Worm (Caenorhabditis elegans): ENCODE results near the gene cest-34.

cest-34 gene

ce11 chrV:6710462-6710861, 33.9 kb downstream of the cest-34 start, which contains the start of gene sna-1:
TSS of gene sna-1 (minus strand) at chrV:6710679.
- TF ChIP-seq efl-1 (optimal IDR thresholded peaks at IDR 0.05) = peak in 1 of 2 experiments; percentile 6
- peak; percentile 4 to 66 for TF ChIP-seq efl-1 (GFP tag; optimal IDR thresholded peaks at IDR 0.05 in 1 of 2)
- no peak for TF ChIP-seq unc-30 (tag; optimal IDR thresholded peaks at IDR 0.05)
- TF ChIP-seq C16A3.4 (tag; optimal IDR thresholded peaks at IDR 0.05) = no peak
- no peak for TF ChIP-seq ceh-90 (tag; optimal IDR thresholded peaks at IDR 0.05)
- TF ChIP-seq dpl-1 (GFP tag; optimal IDR thresholded peaks at IDR 0.05) = peak in 1 of 3 experiments; percentile 24
- TF ChIP-seq snu-23 (GFP tag; optimal IDR thresholded peaks at IDR 0.05) = peak; percentile 7
- TF ChIP-seq blmp-1 (tag; optimal IDR thresholded peaks at IDR 0.05) = no peak
- TF ChIP-seq lsy-2 (tag; optimal IDR thresholded peaks at IDR 0.05) = peak in 1 of 2 experiments; percentile 44
- peak; percentile 20 for TF ChIP-seq lin-15B (tag; optimal IDR thresholded peaks at IDR 0.05)
- peak in 1 of 2 experiments; percentile 33 for TF ChIP-seq lin-35 (GFP tag; optimal IDR thresholded peaks at IDR 0.05)

DNA sequence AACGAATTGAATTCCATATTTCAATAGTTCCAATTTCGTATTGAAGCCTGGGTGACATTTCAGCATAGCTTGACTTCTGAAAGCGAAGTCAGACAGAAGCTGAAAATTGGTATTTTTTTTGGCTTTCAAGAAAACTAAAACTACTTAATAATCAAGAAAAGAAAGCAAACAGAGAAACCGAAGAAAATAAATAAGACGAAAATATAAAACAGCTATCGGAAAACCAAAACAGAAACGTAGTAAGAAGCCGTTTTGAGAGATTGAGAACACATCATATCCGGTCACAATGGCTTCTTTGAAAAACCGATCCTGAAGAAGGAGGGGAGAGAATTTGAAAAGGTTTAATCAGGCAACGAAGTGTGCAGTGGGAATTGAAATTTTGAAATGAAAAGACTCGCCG, 41.6 kb downstream of the cest-34 start, which contains the start of gene srg-30:
srg-30 (minus strand) TSS at position 101 of the 400 bp plus-strand sequence.
- TF ChIP-seq elt-2 (tag; optimal IDR thresholded peaks at IDR 0.05) (no peak), fkh-4 (tag; optimal IDR thresholded peaks at IDR 0.05; ENCODE audit: borderline replicate concordance) (no peak), F16B12.6 (tag; optimal IDR thresholded peaks at IDR 0.05) (no peak), lin-13 (GFP tag; optimal IDR thresholded peaks at IDR 0.05) (no peak), nhr-12 (tag; optimal IDR thresholded peaks at IDR 0.05) (no peak), pax-3 (tag; optimal IDR thresholded peaks at IDR 0.05) (no peak), zip-4 (GFP tag; optimal IDR thresholded peaks at IDR 0.05) (no peak), unc-98 (GFP tag; IDR thresholded peaks at IDR 0.05) (no peak)

DNA sequence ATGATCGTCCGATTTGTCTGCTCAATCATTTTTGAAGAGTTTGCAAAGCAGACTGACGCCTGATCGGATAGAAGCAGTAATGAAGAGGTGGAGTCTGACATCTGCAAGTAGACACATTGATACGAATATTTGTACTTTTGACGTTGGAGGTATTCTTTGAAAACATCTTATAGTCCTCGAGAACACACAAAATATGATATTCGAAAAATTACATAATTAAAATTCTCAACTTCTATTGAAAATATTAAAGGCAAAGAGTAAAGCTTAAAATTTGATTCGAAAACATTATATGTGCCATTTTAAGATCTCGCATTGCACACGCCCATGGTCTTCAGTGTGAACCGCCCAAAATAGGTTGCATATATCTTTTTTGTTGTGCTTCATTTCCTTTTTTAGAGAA, 45.8 kb downstream of the cest-34 start, which contains the start of gene ZC487.2:
ZC487.2 (minus strand) TSS at position 101 of the 400 bp plus-strand sequence.
- TF ChIP-seq fos-1 (tag; optimal IDR thresholded peaks at IDR 0.05) = no peak
- TF ChIP-seq lin-35 (GFP tag; optimal IDR thresholded peaks at IDR 0.05) = no peak
- no peak for TF ChIP-seq nhr-85 (tag)
- no peak for TF ChIP-seq F16B12.6 (tag; optimal IDR thresholded peaks at IDR 0.05)
- no peak for TF ChIP-seq mdl-1 (tag; optimal IDR thresholded peaks at IDR 0.05)
- TF ChIP-seq aly-2 (tag; optimal IDR thresholded peaks at IDR 0.05) = no peak
- no peak for TF ChIP-seq fkh-10 (GFP tag; optimal IDR thresholded peaks at IDR 0.05)
- no peak for TF ChIP-seq C04F5.9 (tag; optimal IDR thresholded peaks at IDR 0.05)
- no peak for TF ChIP-seq snu-23 (GFP tag; optimal IDR thresholded peaks at IDR 0.05)
- no peak for TF ChIP-seq ceh-82 (tag; optimal IDR thresholded peaks at IDR 0.05)
- no peak for TF ChIP-seq egl-13 (tag; optimal IDR thresholded peaks at IDR 0.05)
- no peak for TF ChIP-seq dsc-1 (tag; optimal IDR thresholded peaks at IDR 0.05)
- TF ChIP-seq alr-1 (tag; optimal IDR thresholded peaks at IDR 0.05; ENCODE audit: borderline replicate concordance) = no peak
- no peak for TF ChIP-seq lin-39 (tag; optimal IDR thresholded peaks at IDR 0.05)

DNA sequence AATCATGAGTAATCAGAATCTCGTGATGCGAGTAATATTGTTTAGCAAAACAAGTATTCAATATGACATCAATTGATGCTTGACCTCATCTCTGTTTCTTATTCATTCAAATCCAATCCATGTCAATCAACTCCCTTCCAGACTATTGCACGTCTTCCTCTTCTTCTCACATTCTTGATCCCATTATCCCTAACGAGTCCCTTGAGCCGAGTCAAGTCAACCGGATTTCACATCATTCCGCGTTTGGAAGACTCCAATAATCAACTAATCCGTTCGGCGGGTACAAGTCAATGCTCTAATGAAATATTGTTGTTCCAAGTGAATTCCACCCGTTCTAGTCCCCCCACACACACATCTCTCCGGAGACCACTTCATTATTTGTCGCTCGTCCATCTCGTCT, 49.7 kb downstream of the cest-34 start:
- TF ChIP-seq egl-13 (tag; optimal IDR thresholded peaks at IDR 0.05) (peak; percentile 15), hlh-17 (GFP tag; optimal IDR thresholded peaks at IDR 0.05; ENCODE audit: borderline replicate concordance) (no peak), pax-3 (tag; optimal IDR thresholded peaks at IDR 0.05) (no peak), lin-14 (GFP tag; optimal IDR thresholded peaks at IDR 0.05) (peak; percentile 52), sup-37 (GFP tag; optimal IDR thresholded peaks at IDR 0.05) (no peak), vab-15 (tag; optimal IDR thresholded peaks at IDR 0.05) (no peak), fkh-8 (tag; optimal IDR thresholded peaks at IDR 0.05) (peak; percentile 4), hpl-2 (GFP tag; optimal IDR thresholded peaks at IDR 0.05) (no peak), irx-1 (tag; optimal IDR thresholded peaks at IDR 0.05) (no peak), efl-3 (GFP tag; optimal IDR thresholded peaks at IDR 0.05) (no peak), nhr-85 (tag) (no peak), lin-15B (tag; optimal IDR thresholded peaks at IDR 0.05) (no peak), dsc-1 (tag; optimal IDR thresholded peaks at IDR 0.05) (peak; percentile 85), ceh-82 (tag; optimal IDR thresholded peaks at IDR 0.05) (no peak), sptf-1 (tag; optimal IDR thresholded peaks at IDR 0.05) (no peak), nhr-84 (tag; optimal IDR thresholded peaks at IDR 0.05) (no peak), zip-4 (GFP tag; optimal IDR thresholded peaks at IDR 0.05) (no peak), efl-1 (optimal IDR thresholded peaks at IDR 0.05) (no peak), efl-1 (GFP tag; optimal IDR thresholded peaks at IDR 0.05 in 1 of 2) (peak in 1 of 2 experiments; percentile 59), fkh-4 (tag; optimal IDR thresholded peaks at IDR 0.05; ENCODE audit: borderline replicate concordance) (no peak), mep-1 (tag; optimal IDR thresholded peaks at IDR 0.05) (no peak), pqm-1 (tag; optimal IDR thresholded peaks at IDR 0.05) (no peak), rnt-1 (tag; optimal IDR thresholded peaks at IDR 0.05) (no peak), grh-1 (GFP tag; IDR thresholded peaks at IDR 0.05) (no peak)
